Worm (Caenorhabditis elegans): Measurements from ENCODE around the gene F20D1.22.

F20D1.22 gene

ce11 chrX:15008697-15009096 is 42.1 kb downstream of the F20D1.22 start:
- no peak for TF ChIP-seq elt-1 (tag; optimal IDR thresholded peaks at IDR 0.05; ENCODE audit: borderline replicate concordance, insufficient read depth)
- TF ChIP-seq unc-62 (GFP tag; optimal IDR thresholded peaks at IDR 0.05): no peak
- no peak for TF ChIP-seq nhr-28 (tag; optimal IDR thresholded peaks at IDR 0.05)
- TF ChIP-seq mab-5 (tag; optimal IDR thresholded peaks at IDR 0.05): no peak
- no peak for TF ChIP-seq unc-39 (tag; optimal IDR thresholded peaks at IDR 0.05)
- TF ChIP-seq tbx-8 (GFP tag; optimal IDR thresholded peaks at IDR 0.05): no peak
- no peak for TF ChIP-seq pha-4 (tag; optimal IDR thresholded peaks at IDR 0.05)
- TF ChIP-seq bed-3 (GFP tag; optimal IDR thresholded peaks at IDR 0.05): no peak
- TF ChIP-seq unc-120 (tag; optimal IDR thresholded peaks at IDR 0.05; ENCODE audit: poor library complexity, severe bottlenecking): no peak
- TF ChIP-seq zip-8 (tag; optimal IDR thresholded peaks at IDR 0.05): no peak
- no peak for TF ChIP-seq lsy-2 (tag; optimal IDR thresholded peaks at IDR 0.05)
- TF ChIP-seq blmp-1 (tag; optimal IDR thresholded peaks at IDR 0.05): no peak
- no peak for TF ChIP-seq nhr-12 (tag; optimal IDR thresholded peaks at IDR 0.05)
- TF ChIP-seq ceh-43 (GFP tag; optimal IDR thresholded peaks at IDR 0.05): no peak

ce11 chrX:15010941-15011340 is 44.3 kb downstream of the F20D1.22 start:
- no peak for TF ChIP-seq ceh-39 (tag; optimal IDR thresholded peaks at IDR 0.05)

- TF ChIP-seq nhr-237 (tag; optimal IDR thresholded peaks at IDR 0.05) (no peak), ces-1 (GFP tag; optimal IDR thresholded peaks at IDR 0.05) (peak; percentile 47), mep-1 (tag; optimal IDR thresholded peaks at IDR 0.05) (no peak)
These were observed 45.1 kb downstream of the F20D1.22 start for ce11 chrX:15011526-15012274.

ce11 chrX:15013941-15014453 is 47.4 kb downstream of the F20D1.22 start:
- TF ChIP-seq drap-1 (GFP tag; optimal IDR thresholded peaks at IDR 0.05) (no peak), unc-62 (GFP tag; optimal IDR thresholded peaks at IDR 0.05) (peak; percentile 77), hlh-1 (tag; optimal IDR thresholded peaks at IDR 0.05) (peak; percentile 95), ces-1 (GFP tag; optimal IDR thresholded peaks at IDR 0.05) (no peak), sptf-1 (tag; optimal IDR thresholded peaks at IDR 0.05) (no peak), nhr-237 (tag; optimal IDR thresholded peaks at IDR 0.05) (no peak), lsy-2 (tag; optimal IDR thresholded peaks at IDR 0.05) (no peak), blmp-1 (tag; optimal IDR thresholded peaks at IDR 0.05) (no peak), nhr-2 (tag; optimal IDR thresholded peaks at IDR 0.05) (no peak), sem-2 (GFP tag; optimal IDR thresholded peaks at IDR 0.05) (no peak), ham-2 (GFP tag; optimal IDR thresholded peaks at IDR 0.05) (no peak), nhr-28 (tag; optimal IDR thresholded peaks at IDR 0.05) (no peak), mab-5 (tag; optimal IDR thresholded peaks at IDR 0.05) (no peak), lin-13 (tag; optimal IDR thresholded peaks at IDR 0.05) (no peak), M03D4.4 (tag; optimal IDR thresholded peaks at IDR 0.05) (no peak), nhr-76 (tag; optimal IDR thresholded peaks at IDR 0.05) (no peak), unc-120 (tag; optimal IDR thresholded peaks at IDR 0.05; ENCODE audit: poor library complexity, severe bottlenecking) (peak; percentile 72), lin-32 (GFP tag; optimal IDR thresholded peaks at IDR 0.05) (no peak)

ce11 chrX:15016102-15016501 is 49.5 kb downstream of the F20D1.22 start:
- TF ChIP-seq sptf-1 (tag; optimal IDR thresholded peaks at IDR 0.05) (peak; percentile 7), lin-13 (tag; optimal IDR thresholded peaks at IDR 0.05) (no peak)
